Fruit fly (Drosophila melanogaster) whole organism, pupa: ENCODE results near the gene CG1421.

Experiments
- CG8301 ChIP-seq: fragments of 200-800 bp; sonication (Bioruptor generic); optimal IDR thresholded peaks from 2 replicates; lab custom pipeline; 2018; ENCODE audit warnings: missing biosample characterization, mild to moderate bottlenecking, missing genetic modification characterization
- Ets98B ChIP-seq: fragments of 200-800 bp; sonication (Bioruptor generic); IDR thresholded peaks from 2 replicates; pipeline ENCODE4 v1.3.6; 2022; ENCODE audit warnings: missing biosample characterization, missing genetic modification characterization

DNA sequence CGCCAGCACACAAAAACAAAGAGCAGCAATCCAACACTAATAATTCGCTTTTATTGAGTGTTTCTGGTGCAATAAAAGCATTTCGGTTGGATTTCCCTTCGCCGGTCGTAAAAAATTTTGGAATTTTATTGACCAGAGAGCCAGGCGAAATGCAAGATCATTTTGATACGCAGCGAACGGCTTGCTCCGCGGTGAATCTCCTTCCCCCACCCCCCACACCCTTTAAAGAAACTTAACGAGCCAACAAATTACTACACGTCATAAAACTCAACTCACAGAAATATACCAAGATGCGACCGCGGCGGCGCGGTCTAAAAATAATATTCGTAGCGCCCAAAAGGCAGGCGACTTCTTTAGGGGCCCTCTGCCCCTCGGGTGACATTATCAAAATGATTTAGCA, 6.7 kb upstream of the CG1421 start:
- TF ChIP-seq CG8301 (tag; lab: Kevin White, UChicago) (no peak), Ets98B (GFP tag; lab: Robert Waterston, UW) (no peak)
